Fruit fly (Drosophila melanogaster): Measurements from ENCODE around the gene CASK.

DNA sequence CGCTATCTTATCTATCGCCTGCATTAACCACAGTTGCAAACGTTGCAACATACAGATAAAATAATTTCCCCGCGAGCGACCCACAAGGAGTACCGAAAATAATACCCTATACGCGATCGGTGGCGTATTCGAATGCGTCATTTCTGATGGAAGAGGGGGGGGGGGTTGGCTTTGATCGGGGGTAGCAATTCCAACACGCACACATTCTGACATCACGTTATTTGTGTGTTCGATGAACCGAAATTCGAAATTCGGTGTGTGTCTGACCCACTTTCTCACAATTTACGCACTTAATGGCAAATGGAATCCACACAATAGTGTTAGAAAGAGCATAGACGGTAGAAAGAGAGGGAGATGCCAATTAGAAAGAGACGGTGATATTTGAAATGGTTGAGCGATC lies 14.1 kb upstream of the CASK start:
- no peak for TF ChIP-seq h (optimal IDR thresholded peaks at IDR 0.05)
- TF ChIP-seq insv (optimal IDR thresholded peaks at IDR 0.05) = no peak
